Worm (Caenorhabditis elegans): Measurements from ENCODE around the gene R11F4.1.
A peak's percentile ranks its signal among the peaks of the same experiment; 100 is the strongest.

Gene R11F4.1

ce11 chrII:4091828-4092227 lies at the start of gene R11F4.1:
Gene R11F4.1, plus strand, starts transcription at chrII:4091930.
- TF ChIP-seq flt-1 (GFP tag; IDR thresholded peaks at IDR 0.05) (no peak), ets-7 (tag; optimal IDR thresholded peaks at IDR 0.05) (no peak), pes-1 (GFP tag; IDR thresholded peaks at IDR 0.05) (no peak), sea-1 (GFP tag; conservative IDR thresholded peaks at IDR 0.05) (no peak), scrt-1 (GFP tag; IDR thresholded peaks at IDR 0.05) (no peak), ama-1 (optimal IDR thresholded peaks at IDR 0.05) (no peak), ceh-36 (tag; optimal IDR thresholded peaks at IDR 0.05) (no peak), hmbx-1 (tag; optimal IDR thresholded peaks at IDR 0.05) (no peak), tbx-37 (GFP tag; conservative IDR thresholded peaks at IDR 0.05) (no peak), aly-1 (tag; optimal IDR thresholded peaks at IDR 0.05) (no peak)

DNA sequence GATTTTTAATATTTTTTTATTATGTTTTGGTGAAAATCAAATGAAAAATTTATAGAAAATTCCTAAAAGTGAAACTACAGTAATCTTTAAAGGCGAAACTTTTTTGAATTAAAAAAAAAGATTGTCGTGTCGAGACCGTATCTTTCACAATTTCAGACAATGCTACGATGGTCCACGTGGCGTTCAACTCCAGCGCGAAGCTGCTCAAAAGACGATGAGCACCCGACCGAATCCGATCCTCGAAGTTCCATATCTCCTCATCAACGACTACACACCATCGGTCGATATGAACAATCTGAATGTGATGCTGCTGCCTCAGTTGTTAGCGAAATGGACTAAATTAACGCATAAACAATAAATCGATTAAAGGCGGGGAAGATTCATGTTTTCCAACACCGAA lies 49.0 kb upstream of the R11F4.1 start:
- no peak for TF ChIP-seq sea-1 (GFP tag; conservative IDR thresholded peaks at IDR 0.05)
- TF ChIP-seq aly-1 (tag; optimal IDR thresholded peaks at IDR 0.05) = no peak
- no peak for TF ChIP-seq F13C5.2 (tag; optimal IDR thresholded peaks at IDR 0.05)
- TF ChIP-seq pes-1 (GFP tag; IDR thresholded peaks at IDR 0.05) = no peak
- no peak for TF ChIP-seq hnd-1 (tag; optimal IDR thresholded peaks at IDR 0.05)

ce11 chrII:4044349-4044748 lies 47.4 kb upstream of the R11F4.1 start, which contains the start of gene rpn-11:
Gene rpn-11, minus strand, starts transcription at chrII:4044546.
- no peak for TF ChIP-seq ceh-36 (tag; optimal IDR thresholded peaks at IDR 0.05)
- TF ChIP-seq F13C5.2 (tag; optimal IDR thresholded peaks at IDR 0.05) = peak; percentile 30

- TF ChIP-seq ama-1 (optimal IDR thresholded peaks at IDR 0.05) = no peak
- TF ChIP-seq ets-7 (tag; optimal IDR thresholded peaks at IDR 0.05) = no peak
- TF ChIP-seq B0310.2 (tag; optimal IDR thresholded peaks at IDR 0.05) = no peak
- TF ChIP-seq ceh-13 (GFP tag; optimal IDR thresholded peaks at IDR 0.05) = no peak
Measured at ce11 chrII:4045396-4045795, 46.3 kb upstream of the R11F4.1 start, which contains the start of gene K07D4.2. Gene K07D4.2, minus strand, starts transcription at chrII:4045496.

DNA sequence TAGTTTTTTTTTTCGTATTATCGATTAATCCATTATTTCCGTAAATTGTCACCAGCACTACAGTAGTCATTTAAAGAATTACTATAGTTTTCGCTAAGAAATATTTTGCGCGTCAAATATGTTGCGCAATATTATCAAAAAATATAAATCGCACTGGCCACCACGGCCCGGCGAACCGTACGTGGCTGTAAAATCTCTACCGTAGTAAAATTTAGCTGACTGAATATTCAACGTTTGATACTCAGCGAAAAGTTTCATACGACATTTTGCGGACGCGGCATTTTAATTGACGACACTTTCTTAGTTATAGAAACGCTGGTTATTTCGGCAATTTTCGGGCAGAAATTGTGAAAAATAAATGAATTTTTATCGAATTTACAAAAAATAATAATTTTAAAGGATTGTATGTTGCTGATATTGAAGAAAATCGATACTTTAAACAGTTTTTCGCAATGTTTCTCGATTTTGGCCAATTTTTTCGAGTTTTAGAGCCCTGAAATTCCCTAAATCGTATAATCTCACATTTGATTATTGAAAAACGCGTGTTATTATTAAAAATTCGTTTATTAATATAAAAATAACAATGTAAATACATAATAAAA lies 43.8 kb upstream of the R11F4.1 start:
- TF ChIP-seq tbx-37 (GFP tag; conservative IDR thresholded peaks at IDR 0.05) = peak; percentile 56
- TF ChIP-seq flt-1 (GFP tag; IDR thresholded peaks at IDR 0.05) = 0 out of 2 replicates have a peak, but pooled peaks have one; percentile 26
- peak; percentile 65 for TF ChIP-seq pes-1 (GFP tag; IDR thresholded peaks at IDR 0.05)

DNA sequence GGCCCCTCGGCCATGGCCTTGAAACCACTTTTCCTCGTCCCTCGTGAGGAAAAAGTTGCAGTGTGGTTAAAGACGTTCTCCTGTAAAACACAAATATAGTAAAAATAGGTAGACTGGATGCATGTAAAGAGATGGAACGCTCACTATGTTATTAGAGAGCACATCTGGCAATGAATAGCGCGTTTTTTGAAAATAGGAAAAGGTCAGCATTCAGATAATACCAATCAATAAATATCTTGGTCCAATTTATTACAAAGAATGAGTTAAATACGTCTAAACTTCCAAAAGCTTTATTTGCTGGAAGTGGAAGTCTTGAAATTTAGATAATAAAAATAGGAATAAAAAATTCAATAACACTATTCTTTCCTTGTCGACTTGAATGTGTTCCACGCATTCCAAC lies 29.3 kb upstream of the R11F4.1 start, which contains the start of gene gadr-4:
Gene gadr-4 (minus strand): TSS at position 101 of the 400 bp plus-strand sequence.
- TF ChIP-seq tra-4 (tag; optimal IDR thresholded peaks at IDR 0.05) = no peak
- no peak for TF ChIP-seq hmg-4 (GFP tag; optimal IDR thresholded peaks at IDR 0.05)

- TF ChIP-seq ceh-36 (tag; optimal IDR thresholded peaks at IDR 0.05) = no peak
- TF ChIP-seq hnd-1 (tag; optimal IDR thresholded peaks at IDR 0.05) = no peak
- TF ChIP-seq flt-1 (GFP tag; IDR thresholded peaks at IDR 0.05) = no peak
- no peak for TF ChIP-seq ceh-13 (GFP tag; optimal IDR thresholded peaks at IDR 0.05)
- TF ChIP-seq tbx-37 (GFP tag; conservative IDR thresholded peaks at IDR 0.05) = no peak
- TF ChIP-seq hmg-4 (GFP tag; optimal IDR thresholded peaks at IDR 0.05) = no peak
- TF ChIP-seq B0310.2 (tag; optimal IDR thresholded peaks at IDR 0.05) = no peak
- TF ChIP-seq scrt-1 (GFP tag; IDR thresholded peaks at IDR 0.05) = no peak
- no peak for TF ChIP-seq ets-7 (tag; optimal IDR thresholded peaks at IDR 0.05)
- no peak for TF ChIP-seq sea-1 (GFP tag; conservative IDR thresholded peaks at IDR 0.05)
- no peak for TF ChIP-seq ama-1 (optimal IDR thresholded peaks at IDR 0.05)
- TF ChIP-seq aly-1 (tag; optimal IDR thresholded peaks at IDR 0.05) = no peak
- no peak for TF ChIP-seq F13C5.2 (tag; optimal IDR thresholded peaks at IDR 0.05)
- TF ChIP-seq tra-4 (tag; optimal IDR thresholded peaks at IDR 0.05) = no peak
- no peak for TF ChIP-seq hmbx-1 (tag; optimal IDR thresholded peaks at IDR 0.05)
- TF ChIP-seq tbx-11 (GFP tag; IDR thresholded peaks at IDR 0.05) = no peak
- no peak for TF ChIP-seq pes-1 (GFP tag; IDR thresholded peaks at IDR 0.05)
Measured at ce11 chrII:4063997-4064396, 27.7 kb upstream of the R11F4.1 start, which contains the start of gene fbxb-118. Gene fbxb-118, minus strand, starts transcription at chrII:4064097.

DNA sequence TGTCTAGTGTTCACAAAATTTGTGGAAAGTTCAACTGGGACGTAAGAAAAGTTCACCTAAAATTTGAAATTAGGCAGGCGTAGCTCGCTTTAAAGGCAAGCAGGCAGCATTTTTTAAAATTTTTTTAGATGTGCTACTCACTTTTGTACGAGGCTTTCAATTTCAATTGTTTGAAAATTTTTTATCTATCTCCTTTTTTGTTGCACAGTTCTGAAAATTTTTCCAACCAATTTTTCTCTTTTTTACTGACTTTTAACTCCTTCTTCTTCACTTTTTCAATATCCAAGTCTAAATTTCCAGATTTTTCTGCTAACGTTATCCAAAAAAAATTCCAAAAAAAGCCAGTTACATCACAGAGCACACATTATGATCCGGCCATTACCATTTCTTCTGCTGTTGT lies 24.5 kb upstream of the R11F4.1 start, which contains the start of gene W06A11.1:
Gene W06A11.1 (plus strand): TSS at position 301 of the 400 bp plus-strand sequence.
- TF ChIP-seq scrt-1 (GFP tag; IDR thresholded peaks at IDR 0.05) = no peak
- no peak for TF ChIP-seq B0310.2 (tag; optimal IDR thresholded peaks at IDR 0.05)
- no peak for TF ChIP-seq hmbx-1 (tag; optimal IDR thresholded peaks at IDR 0.05)
- TF ChIP-seq sea-1 (GFP tag; conservative IDR thresholded peaks at IDR 0.05) = no peak
- TF ChIP-seq ets-7 (tag; optimal IDR thresholded peaks at IDR 0.05) = no peak
- TF ChIP-seq F13C5.2 (tag; optimal IDR thresholded peaks at IDR 0.05) = no peak
- no peak for TF ChIP-seq ama-1 (optimal IDR thresholded peaks at IDR 0.05)
- no peak for TF ChIP-seq tbx-11 (GFP tag; IDR thresholded peaks at IDR 0.05)
- no peak for TF ChIP-seq ceh-36 (tag; optimal IDR thresholded peaks at IDR 0.05)
- TF ChIP-seq tra-4 (tag; optimal IDR thresholded peaks at IDR 0.05) = no peak

DNA sequence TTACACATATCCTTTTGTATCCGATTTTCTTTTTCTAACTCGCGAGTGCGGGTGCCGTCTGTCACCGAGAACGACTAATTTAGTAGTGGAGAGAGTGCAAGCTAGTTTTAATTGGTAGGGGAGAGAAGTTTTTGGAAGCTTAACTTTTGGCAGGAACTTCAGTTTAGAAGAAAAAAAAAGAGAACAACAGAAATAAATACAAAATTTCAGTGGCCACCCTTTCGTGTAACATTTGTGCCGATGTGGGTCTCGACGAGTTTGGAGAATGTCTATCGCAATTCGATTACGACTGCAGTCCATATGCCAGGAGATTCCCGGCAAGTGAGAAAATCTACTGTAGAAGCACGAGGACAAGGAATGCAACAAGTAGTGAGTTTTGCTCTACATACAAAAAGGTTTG lies 23.6 kb upstream of the R11F4.1 start:
- TF ChIP-seq tbx-11 (GFP tag; IDR thresholded peaks at IDR 0.05) (no peak), ceh-36 (tag; optimal IDR thresholded peaks at IDR 0.05) (no peak), tra-4 (tag; optimal IDR thresholded peaks at IDR 0.05) (no peak), ets-7 (tag; optimal IDR thresholded peaks at IDR 0.05) (no peak), ceh-13 (GFP tag; optimal IDR thresholded peaks at IDR 0.05) (no peak), F13C5.2 (tag; optimal IDR thresholded peaks at IDR 0.05) (no peak), flt-1 (GFP tag; IDR thresholded peaks at IDR 0.05) (no peak), tbx-37 (GFP tag; conservative IDR thresholded peaks at IDR 0.05) (no peak), pes-1 (GFP tag; IDR thresholded peaks at IDR 0.05) (no peak), ama-1 (optimal IDR thresholded peaks at IDR 0.05) (no peak), hmg-4 (GFP tag; optimal IDR thresholded peaks at IDR 0.05) (no peak), sea-1 (GFP tag; conservative IDR thresholded peaks at IDR 0.05) (no peak), scrt-1 (GFP tag; IDR thresholded peaks at IDR 0.05) (no peak), aly-1 (tag; optimal IDR thresholded peaks at IDR 0.05) (no peak)

Data from whole organism, early embryonic.